Fruit fly (Drosophila melanogaster) whole organism, embryonic: ENCODE results near the gene Cyp4g15.

ENCODE experiments used
- Ada2b ChIP-seq: fragments of 200-800 bp; sonication (Bioruptor generic); IDR thresholded peaks from 2 replicates; pipeline ENCODE4 v1.3.6; 2022; ENCODE audit warnings: missing biosample characterization, missing genetic modification characterization
- CG10565 ChIP-seq: fragments of 200-800 bp; sonication (Bioruptor generic); optimal IDR thresholded peaks from 3 replicates; lab custom pipeline; 2016; ENCODE audit warnings: missing biosample characterization, mild to moderate bottlenecking, missing genetic modification characterization
- CG11398 ChIP-seq: fragments of 200-800 bp; sonication (Bioruptor generic); optimal IDR thresholded peaks from 2 replicates; lab custom pipeline; 2016; ENCODE audit warnings: missing biosample characterization, missing genetic modification characterization
- CG17612 ChIP-seq: fragments of 200-800 bp; sonication (Bioruptor generic); IDR thresholded peaks from 2 replicates; pipeline ENCODE4 v1.3.6; 2022; ENCODE audit warnings: missing biosample characterization, missing genetic modification characterization
- CG6254 ChIP-seq: fragments of 200-800 bp; sonication (Bioruptor generic); optimal IDR thresholded peaks from 3 replicates; lab custom pipeline; 2017; ENCODE audit warnings: mild to moderate bottlenecking, missing biosample characterization, missing genetic modification reagents, missing genetic modification characterization
- CG6791 ChIP-seq: fragments of 200-800 bp; sonication (Bioruptor generic); IDR thresholded peaks from 3 replicates; pipeline ENCODE4 v1.3.6; 2022; ENCODE audit warnings: missing biosample characterization, missing genetic modification characterization; ENCODE audit not compliant: partially characterized antibody
- E2f1 ChIP-seq: fragments of 200-800 bp; sonication (Bioruptor generic); IDR thresholded peaks from 2 replicates; pipeline ENCODE4 v1.3.6; 2022; ENCODE audit warnings: missing biosample characterization, missing genetic modification characterization
- gt ChIP-seq: fragments of 200-800 bp; sonication (Bioruptor generic); IDR thresholded peaks from 2 replicates; pipeline ENCODE4 v1.3.6; 2022; ENCODE audit warnings: missing biosample characterization, missing genetic modification characterization
- stc ChIP-seq: fragments of 200-800 bp; sonication (Bioruptor generic); IDR thresholded peaks from 2 replicates; pipeline ENCODE4 v1.3.6; 2022; ENCODE audit warnings: missing biosample characterization, missing genetic modification characterization

dm6 chrX:11496257-11496656, 19.4 kb downstream of the Cyp4g15 start:
- TF ChIP-seq CG17612 (GFP tag; lab: Robert Waterston, UW) (no peak), gt (GFP tag; lab: Robert Waterston, UW) (no peak), stc (GFP tag; lab: Robert Waterston, UW) (no peak), E2f1 (GFP tag; lab: Robert Waterston, UW) (no peak), CG11398 (GFP tag; lab: Kevin White, UChicago) (no peak), CG10565 (GFP tag; lab: Kevin White, UChicago) (no peak), CG6254 (GFP tag; lab: Kevin White, UChicago) (no peak), CG6791 (GFP tag; lab: Robert Waterston, UW) (no peak), Ada2b (GFP tag; lab: Robert Waterston, UW) (no peak)
